Fruit fly (Drosophila melanogaster) whole organism, embryonic: ENCODE measurements around the gene CG44040.

Experiments
- Atf3 ChIP-seq: fragments of 200-800 bp; sonication (Bioruptor generic); optimal IDR thresholded peaks from 3 replicates; lab custom pipeline; 2016; ENCODE audit warnings: missing biosample characterization, missing genetic modification characterization
- Blimp-1 ChIP-seq: fragments of 200-800 bp; sonication (Bioruptor generic); optimal IDR thresholded peaks from 3 replicates; lab custom pipeline; 2018; ENCODE audit warnings: missing biosample characterization, missing genetic modification characterization, mild to moderate bottlenecking, moderate library complexity, missing genetic modification reagents
- CG10274 ChIP-seq: fragments of 200-800 bp; sonication (Bioruptor generic); optimal IDR thresholded peaks from 3 replicates; lab custom pipeline; 2017; ENCODE audit warnings: missing biosample characterization, mild to moderate bottlenecking, missing genetic modification characterization
- CG10321 ChIP-seq: fragments of 200-800 bp; sonication (Bioruptor generic); IDR thresholded peaks from 2 replicates; pipeline ENCODE4 v1.3.6; 2022; ENCODE audit warnings: missing biosample characterization, missing genetic modification characterization
- CG10654 ChIP-seq: fragments of 200-800 bp; sonication (Bioruptor generic); optimal IDR thresholded peaks from 2 replicates; lab custom pipeline; 2016; ENCODE audit warnings: missing biosample characterization, missing genetic modification characterization
- CG11696 ChIP-seq: fragments of 200-800 bp; sonication (Bioruptor generic); IDR thresholded peaks from 2 replicates; pipeline ENCODE4 v1.3.6; 2022; ENCODE audit warnings: missing biosample characterization, missing genetic modification characterization
- CG12236 ChIP-seq: fragments of 200-800 bp; sonication (Bioruptor generic); optimal IDR thresholded peaks from 2 replicates; lab custom pipeline; 2016; ENCODE audit warnings: missing biosample characterization, missing genetic modification characterization
- CG1233 ChIP-seq: fragments of 200-800 bp; sonication (Bioruptor generic); optimal IDR thresholded peaks from 4 replicates; lab custom pipeline; 2018; ENCODE audit warnings: missing biosample characterization, mild to moderate bottlenecking, missing genetic modification characterization
- CG14965 ChIP-seq: fragments of 200-800 bp; sonication (Bioruptor generic); optimal IDR thresholded peaks from 2 replicates; lab custom pipeline; 2016; ENCODE audit warnings: missing biosample characterization, missing genetic modification characterization, borderline replicate concordance
- CG15269 ChIP-seq: fragments of 200-800 bp; sonication (Bioruptor generic); optimal IDR thresholded peaks from 2 replicates; lab custom pipeline; 2018; ENCODE audit warnings: missing biosample characterization, mild to moderate bottlenecking, missing genetic modification characterization, moderate library complexity
- CG15696 ChIP-seq: fragments of 200-800 bp; sonication (Bioruptor generic); optimal IDR thresholded peaks from 2 replicates; lab custom pipeline; 2019; ENCODE audit warnings: missing biosample characterization, mild to moderate bottlenecking, missing genetic modification characterization, moderate library complexity
- CG17568 ChIP-seq: fragments of 200-800 bp; sonication (Bioruptor generic); optimal IDR thresholded peaks from 2 replicates; lab custom pipeline; 2018; ENCODE audit warnings: missing biosample characterization, mild to moderate bottlenecking, missing genetic modification characterization, moderate library complexity
- CG1832 ChIP-seq: fragments of 200-800 bp; sonication (Bioruptor generic); optimal IDR thresholded peaks from 2 replicates; lab custom pipeline; 2017; ENCODE audit warnings: missing biosample characterization, mild to moderate bottlenecking, missing genetic modification characterization, inconsistent platforms
- CG2129 ChIP-seq: fragments of 200-800 bp; sonication (Bioruptor generic); IDR thresholded peaks from 2 replicates; pipeline ENCODE4 v1.3.6; 2022; ENCODE audit warnings: missing biosample characterization, missing genetic modification characterization; ENCODE audit not compliant: partially characterized antibody
- CG30403 ChIP-seq: fragments of 200-800 bp; sonication (Bioruptor generic); optimal IDR thresholded peaks from 3 replicates; lab custom pipeline; 2016; ENCODE audit warnings: missing biosample characterization, missing genetic modification characterization
- CG32767 ChIP-seq: fragments of 200-800 bp; sonication (Bioruptor generic); IDR thresholded peaks from 2 replicates; pipeline ENCODE4 v1.3.6; 2022; ENCODE audit warnings: missing biosample characterization, missing genetic modification characterization
- CG4617 ChIP-seq: fragments of 200-800 bp; sonication (Bioruptor generic); optimal IDR thresholded peaks from 3 replicates; lab custom pipeline; 2016; ENCODE audit warnings: missing biosample characterization, missing genetic modification characterization, borderline replicate concordance
- CG8359 ChIP-seq: fragments of 200-800 bp; sonication (Bioruptor generic); optimal IDR thresholded peaks from 2 replicates; lab custom pipeline; 2017; ENCODE audit warnings: missing biosample characterization, mild to moderate bottlenecking, missing genetic modification characterization, borderline replicate concordance
- Camta ChIP-seq: fragments of 200-800 bp; sonication (Bioruptor generic); optimal IDR thresholded peaks from 2 replicates; lab custom pipeline; 2016; ENCODE audit warnings: missing biosample characterization, missing genetic modification characterization
- Dbx ChIP-seq: fragments of 200-800 bp; sonication (Bioruptor generic); IDR thresholded peaks from 3 replicates; pipeline ENCODE4 v1.3.6; 2022; ENCODE audit warnings: missing biosample characterization, missing genetic modification characterization
- Hr3 ChIP-seq: fragments of 200-800 bp; sonication (Bioruptor generic); optimal IDR thresholded peaks from 3 replicates; lab custom pipeline; 2016; ENCODE audit warnings: missing biosample characterization, missing genetic modification characterization
- Lim3 ChIP-seq: fragments of 200-800 bp; sonication (Bioruptor generic); IDR thresholded peaks from 2 replicates; pipeline ENCODE4 v1.3.6; 2022; ENCODE audit warnings: missing biosample characterization, missing genetic modification characterization
- Nf-YB ChIP-seq: fragments of 200-800 bp; sonication (Bioruptor generic); optimal IDR thresholded peaks from 3 replicates; lab custom pipeline; 2019; ENCODE audit warnings: missing biosample characterization, mild to moderate bottlenecking, missing genetic modification characterization, moderate library complexity
- Oli ChIP-seq: fragments of 200-800 bp; sonication (Bioruptor generic); optimal IDR thresholded peaks from 2 replicates; lab custom pipeline; 2018; ENCODE audit warnings: missing biosample characterization, mild to moderate bottlenecking, missing genetic modification characterization, moderate library complexity
- Ptx1 ChIP-seq: fragments of 200-800 bp; sonication (Bioruptor generic); IDR thresholded peaks from 2 replicates; pipeline ENCODE4 v1.3.6; 2022; ENCODE audit warnings: missing biosample characterization, missing genetic modification characterization
- Sox100B ChIP-seq: fragments of 200-800 bp; sonication (Bioruptor generic); optimal IDR thresholded peaks from 3 replicates; lab custom pipeline; 2018; ENCODE audit warnings: missing biosample characterization, mild to moderate bottlenecking, missing genetic modification characterization
- Spps ChIP-seq: fragments of 200-800 bp; sonication (Bioruptor generic); optimal IDR thresholded peaks from 2 replicates; lab custom pipeline; 2018; ENCODE audit warnings: missing biosample characterization, mild to moderate bottlenecking, missing genetic modification characterization
- TFAM ChIP-seq: fragments of 200-800 bp; sonication (Bioruptor generic); optimal IDR thresholded peaks from 2 replicates; lab custom pipeline; 2017; ENCODE audit warnings: missing biosample characterization, missing genetic modification characterization, inconsistent platforms
- Taf1 ChIP-seq: fragments of 200-800 bp; sonication (Bioruptor generic); IDR thresholded peaks from 2 replicates; pipeline ENCODE4 v1.3.6; 2022; ENCODE audit warnings: missing biosample characterization, missing genetic modification characterization
- Vsx1 ChIP-seq: fragments of 200-800 bp; sonication (Bioruptor generic); optimal IDR thresholded peaks from 2 replicates; lab custom pipeline; 2017; ENCODE audit warnings: missing biosample characterization, mild to moderate bottlenecking, missing genetic modification characterization, missing genetic modification reagents
- Xrp1 ChIP-seq: fragments of 200-800 bp; sonication (Bioruptor generic); IDR thresholded peaks from 2 replicates; pipeline ENCODE4 v1.3.6; 2022; ENCODE audit warnings: missing biosample characterization, missing genetic modification characterization
- ash1 ChIP-seq: fragments of 200-800 bp; sonication (Bioruptor generic); optimal IDR thresholded peaks from 2 replicates; lab custom pipeline; 2018; ENCODE audit warnings: missing biosample characterization, mild to moderate bottlenecking, missing genetic modification characterization
- chinmo ChIP-seq: fragments of 200-800 bp; sonication (Bioruptor generic); IDR thresholded peaks from 4 replicates; pipeline ENCODE4 v1.3.6; 2022; ENCODE audit warnings: missing biosample characterization, missing genetic modification characterization; ENCODE audit not compliant: partially characterized antibody
- ci ChIP-seq: fragments of 200-800 bp; sonication (Bioruptor generic); IDR thresholded peaks from 3 replicates; pipeline ENCODE4 v1.3.6; 2022; ENCODE audit warnings: missing biosample characterization, missing genetic modification characterization
- crol ChIP-seq: fragments of 200-800 bp; sonication (Bioruptor generic); IDR thresholded peaks from 2 replicates; pipeline ENCODE4 v1.3.6; 2022; ENCODE audit warnings: missing biosample characterization, missing genetic modification characterization
- jigr1 ChIP-seq: fragments of 200-800 bp; sonication (Bioruptor generic); IDR thresholded peaks from 3 replicates; pipeline ENCODE4 v1.3.6; 2022; ENCODE audit warnings: missing biosample characterization, missing genetic modification characterization
- kah ChIP-seq: fragments of 200-800 bp; sonication (Bioruptor generic); optimal IDR thresholded peaks from 2 replicates; lab custom pipeline; 2018; ENCODE audit warnings: missing biosample characterization, mild to moderate bottlenecking, missing genetic modification characterization
- lilli ChIP-seq: fragments of 200-800 bp; sonication (Bioruptor generic); optimal IDR thresholded peaks from 3 replicates; lab custom pipeline; 2016; ENCODE audit warnings: missing biosample characterization, missing genetic modification characterization
- mam ChIP-seq: fragments of 200-800 bp; sonication (Bioruptor generic); optimal IDR thresholded peaks from 3 replicates; lab custom pipeline; 2016; ENCODE audit warnings: missing biosample characterization, missing genetic modification characterization
- onecut ChIP-seq: fragments of 200-800 bp; sonication (Bioruptor generic); IDR thresholded peaks from 2 replicates; pipeline ENCODE4 v1.3.6; 2022; ENCODE audit warnings: missing biosample characterization, missing genetic modification characterization
- pzg ChIP-seq: fragments of 200-800 bp; sonication (Bioruptor generic); optimal IDR thresholded peaks from 3 replicates; lab custom pipeline; 2018; ENCODE audit warnings: missing biosample characterization, mild to moderate bottlenecking, missing genetic modification characterization, moderate library complexity
- ranshi ChIP-seq: fragments of 200-800 bp; sonication (Bioruptor generic); IDR thresholded peaks from 2 replicates; pipeline ENCODE4 v1.3.6; 2022; ENCODE audit warnings: missing biosample characterization, missing genetic modification characterization
- repo ChIP-seq: fragments of 200-800 bp; sonication (Bioruptor generic); optimal IDR thresholded peaks from 2 replicates; lab custom pipeline; 2016; ENCODE audit warnings: missing biosample characterization, missing genetic modification characterization
- ro ChIP-seq: fragments of 200-800 bp; sonication (Bioruptor generic); IDR thresholded peaks from 2 replicates; pipeline ENCODE4 v1.3.6; 2022; ENCODE audit warnings: missing biosample characterization, missing genetic modification characterization
- scrt ChIP-seq: fragments of 200-800 bp; sonication (Bioruptor generic); optimal IDR thresholded peaks from 2 replicates; lab custom pipeline; 2018; ENCODE audit warnings: missing biosample characterization, mild to moderate bottlenecking, missing genetic modification characterization, moderate library complexity
- slbo ChIP-seq: fragments of 200-800 bp; sonication (Bioruptor generic); IDR thresholded peaks from 2 replicates; pipeline ENCODE4 v1.3.6; 2022; ENCODE audit warnings: missing biosample characterization, missing genetic modification characterization
- tna ChIP-seq: fragments of 200-800 bp; sonication (Bioruptor generic); IDR thresholded peaks from 2 replicates; pipeline ENCODE4 v1.3.6; 2022; ENCODE audit warnings: missing biosample characterization, missing genetic modification characterization; ENCODE audit not compliant: partially characterized antibody
- twi ChIP-seq: fragments of 200-800 bp; optimal IDR thresholded peaks from 2 replicates; lab custom pipeline; 2019; ENCODE audit warnings: missing biosample characterization, mild to moderate bottlenecking, missing genetic modification characterization, moderate library complexity
- unc-4 ChIP-seq: fragments of 200-800 bp; sonication (Bioruptor generic); IDR thresholded peaks from 2 replicates; pipeline ENCODE4 v1.3.6; 2022; ENCODE audit warnings: missing biosample characterization, missing genetic modification characterization; ENCODE audit not compliant: partially characterized antibody

CG44040 gene

DNA sequence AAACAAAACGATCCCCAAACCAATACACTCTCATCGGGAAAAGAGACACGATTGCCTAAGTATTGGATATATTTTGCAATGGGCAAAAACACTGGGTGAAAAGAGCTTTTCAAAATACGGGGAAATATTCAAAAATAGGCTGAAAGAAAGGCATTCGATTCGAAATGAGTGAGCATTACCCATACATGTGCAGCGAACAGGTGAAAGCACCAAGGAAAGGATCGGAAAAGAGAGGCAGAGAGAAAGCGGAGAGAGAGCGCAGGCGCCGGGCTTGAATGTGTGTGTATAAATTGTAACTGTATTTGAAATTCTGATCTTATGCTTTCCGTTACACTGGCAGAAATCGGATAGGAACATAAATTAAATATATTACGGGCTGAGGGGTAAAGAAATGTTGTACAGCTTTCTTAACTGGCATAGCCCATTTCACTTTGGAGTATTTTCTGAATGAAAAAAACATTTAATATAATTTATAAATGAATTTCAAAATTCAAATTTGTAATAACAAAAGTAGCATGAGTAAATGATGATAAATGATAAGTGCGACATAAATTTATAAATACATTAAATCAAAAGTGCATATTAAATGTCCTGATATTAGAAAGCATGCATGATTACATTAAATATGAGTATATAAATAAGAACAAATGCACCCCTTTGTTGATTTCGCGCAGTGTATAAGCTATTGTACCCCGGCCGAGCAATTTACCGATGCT, 39.4 kb upstream of the CG44040 start (continued):
- TF ChIP-seq CG1233 (GFP tag; lab: Kevin White, UChicago) (peak; percentile 60), repo (GFP tag; lab: Kevin White, UChicago) (no peak), onecut (GFP tag; lab: Robert Waterston, UW) (peak; percentile 11; the same call in 1 of the 2 replicates), ro (GFP tag; lab: Robert Waterston, UW) (no peak), CG15696 (peak; percentile 54), slbo (peak; percentile 51), ash1 (GFP tag; lab: Kevin White, UChicago) (no peak), CG10654 (GFP tag; lab: Kevin White, UChicago) (peak; percentile 59), Taf1 (GFP tag; lab: Robert Waterston, UW) (no peak), scrt (GFP tag; lab: Kevin White, UChicago) (peak; percentile 47), Blimp-1 (GFP tag; lab: Kevin White, UChicago) (peak; percentile 70), CG2129 (GFP tag; lab: Robert Waterston, UW) (no peak), CG32767 (GFP tag; lab: Robert Waterston, UW) (peak; percentile 40; the same call in 1 of the 2 replicates), Sox100B (GFP tag; lab: Kevin White, UChicago) (peak; percentile 86), CG30403 (GFP tag; lab: Kevin White, UChicago) (peak; percentile 83), twi (tag; lab: Kevin White, UChicago) (peak; percentile 69), ranshi (GFP tag; lab: Robert Waterston, UW) (0 out of 2 replicates have a peak, but pooled peaks have one; percentile 33), kah (GFP tag; lab: Kevin White, UChicago) (no peak), CG14965 (GFP tag; lab: Kevin White, UChicago) (no peak), TFAM (GFP tag; lab: Kevin White, UChicago) (no peak), mam (GFP tag; lab: Kevin White, UChicago) (peak; percentile 2), ci (GFP tag; lab: Robert Waterston, UW) (0 out of 3 replicates have a peak, but pooled peaks have one; percentile 33), CG1832 (GFP tag; lab: Kevin White, UChicago) (no peak), CG15269 (tag; lab: Kevin White, UChicago) (peak; percentile 69), Vsx1 (GFP tag; lab: Kevin White, UChicago) (peak; percentile 62), CG10274 (GFP tag; lab: Kevin White, UChicago) (no peak), CG11696 (no peak), CG12236 (GFP tag; lab: Kevin White, UChicago) (no peak), jigr1 (GFP tag; lab: Robert Waterston, UW) (no peak), chinmo (GFP tag; lab: Robert Waterston, UW) (no peak), Xrp1 (GFP tag; lab: Robert Waterston, UW) (peak; percentile 55; the same call in 1 of the 2 replicates), Ptx1 (GFP tag; lab: Robert Waterston, UW) (peak; percentile 43; the same call in 1 of the 2 replicates), Oli (tag; lab: Kevin White, UChicago) (peak; percentile 84), unc-4 (GFP tag; lab: Robert Waterston, UW) (no peak), Nf-YB (GFP tag; lab: Kevin White, UChicago) (peak; percentile 49), CG4617 (GFP tag; lab: Kevin White, UChicago) (no peak), Dbx (GFP tag; lab: Robert Waterston, UW) (no peak), Spps (peak; percentile 44), lilli (peak; percentile 46), Atf3 (GFP tag; lab: Kevin White, UChicago) (no peak), Hr3 (peak; percentile 83), Camta (GFP tag; lab: Kevin White, UChicago) (peak; percentile 40), CG10321 (GFP tag; lab: Robert Waterston, UW) (0 out of 2 replicates have a peak, but pooled peaks have one; percentile 6), CG8359 (peak; percentile 61), pzg (GFP tag; lab: Kevin White, UChicago) (no peak), CG17568 (GFP tag; lab: Kevin White, UChicago) (no peak), crol (GFP tag; lab: Robert Waterston, UW) (no peak), Lim3 (GFP tag; lab: Robert Waterston, UW) (no peak), tna (GFP tag; lab: Robert Waterston, UW) (no peak)
